Fruit fly (Drosophila melanogaster) whole organism, embryonic: ENCODE data around the gene CG15014.

ENCODE experiments used
- CG11504 ChIP-seq: fragments of 200-800 bp; sonication (Bioruptor generic); optimal IDR thresholded peaks from 3 replicates; lab custom pipeline; 2019; ENCODE audit warnings: missing biosample characterization, mild to moderate bottlenecking, missing genetic modification characterization, moderate library complexity
- CG11696 ChIP-seq: fragments of 200-800 bp; sonication (Bioruptor generic); IDR thresholded peaks from 2 replicates; pipeline ENCODE4 v1.3.6; 2022; ENCODE audit warnings: missing biosample characterization, missing genetic modification characterization
- CG1233 ChIP-seq: fragments of 200-800 bp; sonication (Bioruptor generic); optimal IDR thresholded peaks from 4 replicates; lab custom pipeline; 2018; ENCODE audit warnings: missing biosample characterization, mild to moderate bottlenecking, missing genetic modification characterization
- CG13894 ChIP-seq: fragments of 200-800 bp; sonication (Bioruptor generic); optimal IDR thresholded peaks from 3 replicates; lab custom pipeline; 2018; ENCODE audit warnings: missing biosample characterization, mild to moderate bottlenecking, missing genetic modification characterization, moderate library complexity
- CG17612 ChIP-seq: fragments of 200-800 bp; sonication (Bioruptor generic); IDR thresholded peaks from 2 replicates; pipeline ENCODE4 v1.3.6; 2022; ENCODE audit warnings: missing biosample characterization, missing genetic modification characterization
- CG18011 ChIP-seq: fragments of 200-800 bp; sonication (Bioruptor generic); optimal IDR thresholded peaks from 2 replicates; lab custom pipeline; 2017; ENCODE audit warnings: missing biosample characterization, missing genetic modification characterization, mild to moderate bottlenecking, moderate library complexity, missing genotype
- CG1832 ChIP-seq: fragments of 200-800 bp; sonication (Bioruptor generic); optimal IDR thresholded peaks from 2 replicates; lab custom pipeline; 2017; ENCODE audit warnings: missing biosample characterization, mild to moderate bottlenecking, missing genetic modification characterization, inconsistent platforms
- CG18619 ChIP-seq: fragments of 200-800 bp; sonication (Bioruptor generic); optimal IDR thresholded peaks from 3 replicates; lab custom pipeline; 2017; ENCODE audit warnings: missing biosample characterization, mild to moderate bottlenecking, missing genetic modification characterization
- CG30431 ChIP-seq: fragments of 200-800 bp; sonication (Bioruptor generic); optimal IDR thresholded peaks from 2 replicates; lab custom pipeline; 2017; ENCODE audit warnings: missing biosample characterization, missing genetic modification characterization
- CG3065 ChIP-seq: fragments of 200-800 bp; sonication (Bioruptor generic); optimal IDR thresholded peaks from 2 replicates; lab custom pipeline; 2016; ENCODE audit warnings: missing biosample characterization, missing genetic modification characterization
- CG33213 ChIP-seq: fragments of 200-800 bp; sonication (Bioruptor generic); optimal IDR thresholded peaks from 3 replicates; lab custom pipeline; 2016; ENCODE audit warnings: missing biosample characterization, missing genetic modification characterization
- CG4730 ChIP-seq: fragments of 200-800 bp; sonication (Bioruptor generic); IDR thresholded peaks from 2 replicates; pipeline ENCODE4 v1.3.6; 2022; ENCODE audit warnings: missing biosample characterization, missing genetic modification characterization
- CG6683 ChIP-seq: fragments of 200-800 bp; sonication (Bioruptor generic); optimal IDR thresholded peaks from 2 replicates; lab custom pipeline; 2017; ENCODE audit warnings: missing biosample characterization, mild to moderate bottlenecking, missing genetic modification characterization, missing genetic modification reagents
- CG6791 ChIP-seq: fragments of 200-800 bp; sonication (Bioruptor generic); IDR thresholded peaks from 3 replicates; pipeline ENCODE4 v1.3.6; 2022; ENCODE audit warnings: missing biosample characterization, missing genetic modification characterization; ENCODE audit not compliant: partially characterized antibody
- CG7745 ChIP-seq: fragments of 200-800 bp; sonication (Bioruptor generic); optimal IDR thresholded peaks from 2 replicates; lab custom pipeline; 2018; ENCODE audit warnings: missing biosample characterization, mild to moderate bottlenecking, missing genetic modification characterization, moderate library complexity
- CG7839 ChIP-seq: fragments of 200-800 bp; sonication (Bioruptor generic); optimal IDR thresholded peaks from 3 replicates; lab custom pipeline; 2018; ENCODE audit warnings: missing biosample characterization, mild to moderate bottlenecking, missing genetic modification characterization, moderate library complexity
- CG9797 ChIP-seq: fragments of 200-800 bp; sonication (Bioruptor generic); optimal IDR thresholded peaks from 3 replicates; lab custom pipeline; 2018; ENCODE audit warnings: missing biosample characterization, mild to moderate bottlenecking, missing genetic modification characterization
- CHES-1-like ChIP-seq: fragments of 200-800 bp; sonication (Bioruptor generic); optimal IDR thresholded peaks from 2 replicates; lab custom pipeline; 2016; ENCODE audit warnings: missing biosample characterization, missing genetic modification characterization
- Dip3 ChIP-seq: fragments of 200-800 bp; sonication (Bioruptor generic); optimal IDR thresholded peaks from 3 replicates; lab custom pipeline; 2016; ENCODE audit warnings: missing biosample characterization, missing genetic modification characterization
- Gug ChIP-seq: fragments of 200-800 bp; sonication (Bioruptor generic); IDR thresholded peaks from 4 replicates; pipeline ENCODE4 v1.3.6; 2022; ENCODE audit warnings: missing biosample characterization, missing genetic modification characterization
- H15 ChIP-seq: fragments of 200-800 bp; sonication (Bioruptor generic); IDR thresholded peaks from 3 replicates; pipeline ENCODE4 v1.3.6; 2022; ENCODE audit warnings: missing biosample characterization, missing genetic modification characterization
- H2.0 ChIP-seq: fragments of 200-800 bp; sonication (Bioruptor generic); IDR thresholded peaks from 2 replicates; pipeline ENCODE4 v1.3.6; 2022; ENCODE audit warnings: missing biosample characterization, missing genetic modification characterization
- Hmr ChIP-seq: fragments of 200-800 bp; sonication (Bioruptor generic); optimal IDR thresholded peaks from 3 replicates; lab custom pipeline; 2017; ENCODE audit warnings: mild to moderate bottlenecking, missing biosample characterization, missing genetic modification reagents, missing genetic modification characterization
- Lim3 ChIP-seq: fragments of 200-800 bp; sonication (Bioruptor generic); IDR thresholded peaks from 2 replicates; pipeline ENCODE4 v1.3.6; 2022; ENCODE audit warnings: missing biosample characterization, missing genetic modification characterization
- MBD-R2 ChIP-seq: fragments of 200-800 bp; sonication (Bioruptor generic); IDR thresholded peaks from 2 replicates; pipeline ENCODE4 v1.3.6; 2022; ENCODE audit warnings: missing biosample characterization, missing genetic modification characterization
- Meics ChIP-seq: fragments of 200-800 bp; sonication (Bioruptor generic); optimal IDR thresholded peaks from 2 replicates; lab custom pipeline; 2017; ENCODE audit warnings: missing biosample characterization, mild to moderate bottlenecking, missing genetic modification characterization
- Nf-YA ChIP-seq: fragments of 200-800 bp; sonication (Bioruptor generic); IDR thresholded peaks from 2 replicates; pipeline ENCODE4 v1.3.6; 2022; ENCODE audit warnings: missing biosample characterization, missing genetic modification characterization
- Trl ChIP-seq, 3 experiments: fragments of >200 bp in 2 of 3; fragments of 200-800 bp in 1 of 3; sonication (Bioruptor generic) in 1 of 3; optimal IDR thresholded peaks; 2 replicates in 1 of 3; 3 replicates in 2 of 3; lab custom pipeline; 2016 to 2017; ENCODE audit warnings: missing biosample characterization in 1 of 3, missing genetic modification characterization in 1 of 3
- YL-1 ChIP-seq: fragments of 200-800 bp; sonication (Bioruptor generic); optimal IDR thresholded peaks from 3 replicates; lab custom pipeline; 2017; ENCODE audit warnings: missing biosample characterization, mild to moderate bottlenecking, missing genetic modification characterization
- ap ChIP-seq: fragments of 200-800 bp; sonication (Bioruptor generic); IDR thresholded peaks from 2 replicates; pipeline ENCODE4 v1.3.6; 2022; ENCODE audit warnings: missing biosample characterization, missing genetic modification characterization
- caup ChIP-seq: fragments of 200-800 bp; sonication (Bioruptor generic); optimal IDR thresholded peaks from 3 replicates; lab custom pipeline; 2017; ENCODE audit warnings: missing biosample characterization, mild to moderate bottlenecking, missing genetic modification characterization, moderate library complexity; ENCODE audit not compliant: severe bottlenecking
- chm ChIP-seq: fragments of 200-800 bp; sonication (Bioruptor generic); IDR thresholded peaks from 2 replicates; pipeline ENCODE4 v1.3.6; 2022; ENCODE audit warnings: missing biosample characterization, missing genetic modification characterization
- crc ChIP-seq: fragments of 200-800 bp; sonication (Bioruptor generic); optimal IDR thresholded peaks from 2 replicates; lab custom pipeline; 2016; ENCODE audit warnings: missing biosample characterization, missing genetic modification characterization
- cwo ChIP-seq: fragments of 200-800 bp; sonication (Bioruptor generic); optimal IDR thresholded peaks from 3 replicates; lab custom pipeline; 2017; ENCODE audit warnings: missing biosample characterization, missing genetic modification characterization, mild to moderate bottlenecking, moderate library complexity, missing genetic modification reagents
- dan ChIP-seq: fragments of 200-800 bp; sonication (Bioruptor generic); IDR thresholded peaks from 2 replicates; pipeline ENCODE4 v1.3.6; 2022; ENCODE audit warnings: missing biosample characterization, missing genetic modification characterization
- ftz-f1 ChIP-seq: fragments of 200-800 bp; sonication (Bioruptor generic); optimal IDR thresholded peaks from 2 replicates; lab custom pipeline; 2016; ENCODE audit warnings: missing biosample characterization, missing genetic modification characterization
- ham ChIP-seq: fragments of 200-800 bp; sonication (Bioruptor generic); IDR thresholded peaks from 2 replicates; pipeline ENCODE4 v1.3.6; 2022; ENCODE audit warnings: missing biosample characterization, missing genetic modification characterization
- her ChIP-seq: fragments of 200-800 bp; sonication (Bioruptor generic); optimal IDR thresholded peaks from 2 replicates; lab custom pipeline; 2016; ENCODE audit warnings: missing biosample characterization, missing genetic modification characterization
- jumu ChIP-seq: fragments of 200-800 bp; sonication (Bioruptor generic); optimal IDR thresholded peaks from 3 replicates; lab custom pipeline; 2016; ENCODE audit warnings: missing biosample characterization, missing genetic modification characterization
- kah ChIP-seq: fragments of 200-800 bp; sonication (Bioruptor generic); optimal IDR thresholded peaks from 2 replicates; lab custom pipeline; 2018; ENCODE audit warnings: missing biosample characterization, mild to moderate bottlenecking, missing genetic modification characterization
- ken ChIP-seq: fragments of 200-800 bp; sonication (Bioruptor generic); IDR thresholded peaks from 3 replicates; pipeline ENCODE4 v1.3.6; 2022; ENCODE audit warnings: missing biosample characterization, missing genetic modification characterization
- lola ChIP-seq, 3 experiments: fragments of >200 bp in 2 of 3; fragments of 200-800 bp in 1 of 3; sonication (Bioruptor generic) in 1 of 3; optimal IDR thresholded peaks; 2 replicates each; lab custom pipeline; 2017 to 2019; ENCODE audit warnings: missing biosample characterization in 3 of 3, missing genetic modification characterization in 3 of 3, mild to moderate bottlenecking in 1 of 3, moderate library complexity in 1 of 3
- oc ChIP-seq: fragments of 200-800 bp; sonication (Bioruptor generic); optimal IDR thresholded peaks from 2 replicates; lab custom pipeline; 2018; ENCODE audit warnings: missing biosample characterization, mild to moderate bottlenecking, missing genetic modification characterization, moderate library complexity
- rib ChIP-seq: fragments of 200-800 bp; sonication (Bioruptor generic); IDR thresholded peaks from 2 replicates; pipeline ENCODE4 v1.3.6; 2022; ENCODE audit warnings: missing biosample characterization, missing genetic modification characterization
- sob ChIP-seq: fragments of 200-800 bp; sonication (Bioruptor generic); IDR thresholded peaks from 2 replicates; pipeline ENCODE4 v1.3.6; 2022; ENCODE audit warnings: missing biosample characterization, missing genetic modification characterization
- tin ChIP-seq: fragments of 200-800 bp; sonication (Bioruptor generic); optimal IDR thresholded peaks from 3 replicates; lab custom pipeline; 2016; ENCODE audit warnings: missing biosample characterization, missing genetic modification characterization
- tna ChIP-seq: fragments of 200-800 bp; sonication (Bioruptor generic); IDR thresholded peaks from 2 replicates; pipeline ENCODE4 v1.3.6; 2022; ENCODE audit warnings: missing biosample characterization, missing genetic modification characterization; ENCODE audit not compliant: partially characterized antibody
- tup ChIP-seq: fragments of 200-800 bp; sonication (Bioruptor generic); optimal IDR thresholded peaks from 2 replicates; lab custom pipeline; 2016; ENCODE audit warnings: missing biosample characterization, mild to moderate bottlenecking, missing genetic modification characterization, moderate library complexity
- usp ChIP-seq: fragments of >200 bp; optimal IDR thresholded peaks from 2 replicates; lab custom pipeline; 2017; ENCODE audit warnings: missing biosample characterization, missing genetic modification characterization
- z ChIP-seq: fragments of 200-800 bp; sonication (Bioruptor generic); IDR thresholded peaks from 3 replicates; pipeline ENCODE4 v1.3.6; 2022; ENCODE audit warnings: missing biosample characterization, missing genetic modification characterization
- zen ChIP-seq: fragments of 200-800 bp; sonication (Bioruptor generic); optimal IDR thresholded peaks from 3 replicates; lab custom pipeline; 2018; ENCODE audit warnings: missing biosample characterization, mild to moderate bottlenecking, missing genetic modification characterization, moderate library complexity

The CG15014 gene

DNA sequence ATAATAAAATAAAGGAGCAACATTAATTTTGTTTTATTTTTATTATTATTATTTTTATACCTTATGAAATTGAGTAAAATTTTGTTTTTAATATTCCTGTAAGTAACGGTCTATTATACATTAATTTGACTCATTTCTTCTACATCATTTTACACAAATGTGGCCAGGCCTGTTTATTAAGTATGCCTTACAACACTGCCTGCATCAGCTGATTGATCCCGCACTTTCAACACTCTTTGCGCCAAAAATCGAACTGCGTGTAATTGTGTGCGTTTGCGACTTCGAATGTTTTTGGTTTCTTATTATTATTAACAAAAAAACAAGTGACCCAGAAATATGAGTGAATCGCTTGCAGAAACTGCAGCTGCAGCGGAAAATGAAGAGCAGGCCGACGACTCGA is 8.8 kb downstream of the CG15014 start, which contains the start of gene Claspin (continued):
- TF ChIP-seq crc (GFP tag; lab: Kevin White, UChicago) (no peak), MBD-R2 (GFP tag; lab: Robert Waterston, UW) (peak; percentile 86), cwo (GFP tag; lab: Kevin White, UChicago) (no peak), CG11504 (no peak), rib (GFP tag; lab: Robert Waterston, UW) (no peak), lola (GFP tag; optimal IDR thresholded peaks at IDR 0.05; lab: Kevin White, UChicago) (no peak), z (GFP tag; lab: Robert Waterston, UW) (no peak), CG7839 (tag; lab: Kevin White, UChicago) (no peak), tna (GFP tag; lab: Robert Waterston, UW) (no peak), her (peak; percentile 10), CG1832 (no peak), CG33213 (GFP tag; lab: Kevin White, UChicago) (peak; percentile 45), tup (GFP tag; lab: Kevin White, UChicago) (peak; percentile 46), Gug (no peak; the same call in 3 of the 4 replicates), CG18619 (GFP tag; lab: Kevin White, UChicago) (no peak), oc (tag; lab: Kevin White, UChicago) (no peak), Hmr (GFP tag; lab: Kevin White, UChicago) (no peak), kah (GFP tag; lab: Kevin White, UChicago) (no peak), tin (peak; percentile 13), CG13894 (tag; lab: Kevin White, UChicago) (no peak), CG4730 (no peak), CG1233 (no peak), caup (GFP tag; lab: Kevin White, UChicago) (peak; percentile 58), CG6791 (GFP tag; lab: Robert Waterston, UW) (peak; percentile 37; the same call in 1 of the 3 replicates), CG9797 (peak; percentile 66), ken (GFP tag; lab: Robert Waterston, UW) (peak; percentile 41; the same call in 1 of the 3 replicates), CG6683 (GFP tag; lab: Kevin White, UChicago) (no peak), ham (GFP tag; lab: Robert Waterston, UW) (no peak), sob (GFP tag; lab: Robert Waterston, UW) (peak; percentile 80), CG11696 (GFP tag; lab: Robert Waterston, UW) (no peak), usp (GFP tag; lab: Kevin White, UChicago) (no peak), Nf-YA (GFP tag; lab: Robert Waterston, UW) (no peak), Lim3 (GFP tag; lab: Robert Waterston, UW) (no peak), zen (no peak), CG17612 (no peak), dan (GFP tag; lab: Robert Waterston, UW) (no peak), chm (GFP tag; lab: Robert Waterston, UW) (no peak), Dip3 (peak; percentile 58), CG30431 (GFP tag; lab: Kevin White, UChicago) (no peak), H2.0 (GFP tag; lab: Robert Waterston, UW) (peak; percentile 17; the same call in 1 of the 2 replicates), CG3065 (peak; percentile 34), ftz-f1 (GFP tag; lab: Kevin White, UChicago) (no peak), Trl (optimal IDR thresholded peaks at IDR 0.05; lab: Kevin White, UChicago) (no peak), Trl (GFP tag; optimal IDR thresholded peaks at IDR 0.05; lab: Kevin White, UChicago) (peak; percentile 24), CHES-1-like (GFP tag; lab: Kevin White, UChicago) (peak; percentile 47), jumu (GFP tag; lab: Kevin White, UChicago) (no peak), CG7745 (no peak), Meics (no peak), CG18011 (no peak), ap (no peak), YL-1 (GFP tag; lab: Kevin White, UChicago) (peak; percentile 11), H15 (no peak; the same call in 2 of the 3 replicates)
